Worm (Caenorhabditis elegans) whole organism, L1 larva: ENCODE measurements around the gene epic-2.

ENCODE experiments used
- C04F5.9 ChIP-seq: sonication (generic microtip); optimal IDR thresholded peaks from 2 replicates; lab custom pipeline; 2016; ENCODE audit warnings: missing genetic modification characterization, missing compliant biosample characterization
- aha-1 ChIP-seq: fragments of 150-350 bp; optimal IDR thresholded peaks from 2 replicates; lab custom pipeline; 2014; ENCODE audit warnings: missing biosample characterization, missing genetic modification characterization
- aly-2 ChIP-seq: fragments of 150-350 bp; optimal IDR thresholded peaks from 2 replicates; lab custom pipeline; 2014; ENCODE audit warnings: missing biosample characterization, missing genetic modification characterization
- blmp-1 ChIP-seq: fragments of 150-350 bp; optimal IDR thresholded peaks from 2 replicates; lab custom pipeline; 2014; ENCODE audit warnings: missing biosample characterization, missing genetic modification characterization
- ceh-8 ChIP-seq: fragments of 200-800 bp; sonication (Bioruptor generic); optimal IDR thresholded peaks from 2 replicates; lab custom pipeline; 2018; ENCODE audit warnings: mild to moderate bottlenecking, missing genetic modification characterization, moderate library complexity, missing compliant biosample characterization
- ces-1 ChIP-seq: fragments of 150-350 bp; optimal IDR thresholded peaks from 2 replicates; lab custom pipeline; 2014; ENCODE audit warnings: missing biosample characterization, missing genetic modification reagents, missing genetic modification characterization
- dpl-1 ChIP-seq, 3 experiments: fragments of 150-350 bp in 2 of 3; sonication (generic microtip) in 1 of 3; optimal IDR thresholded peaks; 2 replicates each; lab custom pipeline; 2014 to 2017; ENCODE audit warnings: missing biosample characterization in 3 of 3, missing genetic modification characterization in 3 of 3, missing genetic modification reagents in 3 of 3
- efl-1 ChIP-seq, 4 experiments: fragments of 150-350 bp; optimal IDR thresholded peaks in 3 of 4; peaks in 1 of 4; 1 replicate in 1 of 4; 2 replicates in 3 of 4; lab custom pipeline; 2014; ENCODE audit warnings: missing biosample characterization in 2 of 4, missing genetic modification characterization in 2 of 4, missing genetic modification reagents in 2 of 4
- egl-27 ChIP-seq, 2 experiments: fragments of 150-350 bp in 1 of 2; sonication (generic microtip); optimal IDR thresholded peaks; 3 replicates each; lab custom pipeline; 2017 to 2018; ENCODE audit warnings: missing biosample characterization in 2 of 2, missing genetic modification characterization in 2 of 2, missing genetic modification reagents in 2 of 2
- elt-3 ChIP-seq, 6 experiments: fragments of 150-350 bp in 1 of 6; sonication (generic microtip); optimal IDR thresholded peaks; 2 replicates each; lab custom pipeline; 2017 to 2018; ENCODE audit warnings: missing biosample characterization in 6 of 6, missing genetic modification characterization in 6 of 6, inconsistent platforms in 1 of 6
- ets-5 ChIP-seq: fragments of 200-800 bp; sonication (Bioruptor generic); IDR thresholded peaks from 2 replicates; pipeline ENCODE4 v1.3.6; 2022; ENCODE audit warnings: missing genetic modification characterization, missing compliant biosample characterization
- fkh-10 ChIP-seq: sonication (generic microtip); optimal IDR thresholded peaks from 2 replicates; lab custom pipeline; 2017; ENCODE audit warnings: missing biosample characterization, missing genetic modification reagents, missing genetic modification characterization
- fkh-8 ChIP-seq: sonication (generic microtip); optimal IDR thresholded peaks from 2 replicates; lab custom pipeline; 2016; ENCODE audit warnings: mild to moderate bottlenecking, missing genetic modification characterization, missing compliant biosample characterization
- grh-1 ChIP-seq: fragments of 200-800 bp; sonication (Bioruptor generic); IDR thresholded peaks from 2 replicates; pipeline ENCODE4 v1.3.6; 2022; ENCODE audit warnings: missing genetic modification reagents, missing genetic modification characterization, missing compliant biosample characterization
- hlh-4 ChIP-seq: sonication (generic microtip); optimal IDR thresholded peaks from 2 replicates; lab custom pipeline; 2016; ENCODE audit warnings: mild to moderate bottlenecking, missing genetic modification characterization, missing compliant biosample characterization
- isw-1 ChIP-seq: fragments of 200-800 bp; sonication (Bioruptor generic); IDR thresholded peaks from 2 replicates; pipeline ENCODE4 v1.3.6; 2022; ENCODE audit warnings: missing genetic modification characterization, missing compliant biosample characterization
- lin-13 ChIP-seq: fragments of 150-350 bp; optimal IDR thresholded peaks from 2 replicates; lab custom pipeline; 2014; ENCODE audit warnings: missing biosample characterization, missing genetic modification reagents, missing genetic modification characterization
- lin-14 ChIP-seq: fragments of 200-800 bp; sonication (Bioruptor generic); optimal IDR thresholded peaks from 2 replicates; lab custom pipeline; 2018; ENCODE audit warnings: mild to moderate bottlenecking, missing genetic modification characterization, moderate library complexity, missing compliant biosample characterization
- lin-35 ChIP-seq, 2 experiments: fragments of 150-350 bp; optimal IDR thresholded peaks; 2 replicates each; lab custom pipeline; 2014; ENCODE audit warnings: missing biosample characterization in 2 of 2, missing genetic modification characterization in 2 of 2, missing genetic modification reagents in 2 of 2
- lsy-2 ChIP-seq, 2 experiments: fragments of 150-350 bp; optimal IDR thresholded peaks; 2 replicates each; lab custom pipeline; 2014; ENCODE audit warnings: missing biosample characterization in 2 of 2, missing genetic modification characterization in 2 of 2
- mab-9 ChIP-seq: fragments of 200-800 bp; sonication (Bioruptor generic); IDR thresholded peaks from 2 replicates; pipeline ENCODE4 v1.3.6; 2022; ENCODE audit warnings: missing genetic modification reagents, missing genetic modification characterization, missing compliant biosample characterization
- mdl-1 ChIP-seq, 2 experiments: fragments of 150-350 bp; optimal IDR thresholded peaks; 2 replicates each; lab custom pipeline; 2014 to 2017; ENCODE audit warnings: missing biosample characterization in 2 of 2, missing genetic modification characterization in 2 of 2, inconsistent platforms in 1 of 2
- nhr-12 ChIP-seq: sonication (generic microtip); optimal IDR thresholded peaks from 2 replicates; lab custom pipeline; 2017; ENCODE audit warnings: missing biosample characterization, missing genetic modification characterization
- nhr-20 ChIP-seq: sonication (generic microtip); optimal IDR thresholded peaks from 2 replicates; lab custom pipeline; 2016; ENCODE audit warnings: mild to moderate bottlenecking, missing genetic modification characterization, missing compliant biosample characterization
- nhr-47 ChIP-seq: sonication (generic microtip); optimal IDR thresholded peaks from 2 replicates; lab custom pipeline; 2016; ENCODE audit warnings: mild to moderate bottlenecking, missing genetic modification characterization, moderate library complexity, missing compliant biosample characterization
- nhr-71 ChIP-seq: sonication (generic microtip); optimal IDR thresholded peaks from 2 replicates; lab custom pipeline; 2016; ENCODE audit warnings: mild to moderate bottlenecking, missing genetic modification characterization, moderate library complexity, missing compliant biosample characterization
- nhr-85 ChIP-seq: sonication (generic microtip); peaks from one replicate; lab custom pipeline; 2016; ENCODE audit warnings: missing genetic modification characterization, inconsistent platforms, missing compliant biosample characterization
- nhr-90 ChIP-seq: sonication (generic microtip); optimal IDR thresholded peaks from 2 replicates; lab custom pipeline; 2016; ENCODE audit warnings: mild to moderate bottlenecking, missing genetic modification characterization, missing compliant biosample characterization; ENCODE audit not compliant: poor library complexity
- pag-3 ChIP-seq: sonication (generic microtip); optimal IDR thresholded peaks from 2 replicates; lab custom pipeline; 2017; ENCODE audit warnings: missing genetic modification characterization, mild to moderate bottlenecking, missing compliant biosample characterization, antibody characterized with exemption, borderline replicate concordance; ENCODE audit not compliant: insufficient read depth
- pqm-1 ChIP-seq: sonication (generic microtip); optimal IDR thresholded peaks from 3 replicates; lab custom pipeline; 2017; ENCODE audit warnings: missing biosample characterization, missing genetic modification characterization
- rnt-1 ChIP-seq: sonication (generic microtip); optimal IDR thresholded peaks from 2 replicates; lab custom pipeline; 2016; ENCODE audit warnings: mild to moderate bottlenecking, missing genetic modification characterization, moderate library complexity, missing compliant biosample characterization
- snu-23 ChIP-seq: sonication (generic microtip); optimal IDR thresholded peaks from 2 replicates; lab custom pipeline; 2016; ENCODE audit warnings: missing genetic modification characterization, missing compliant biosample characterization
- sup-37 ChIP-seq: fragments of 200-800 bp; sonication (Bioruptor generic); optimal IDR thresholded peaks from 2 replicates; lab custom pipeline; 2018; ENCODE audit warnings: mild to moderate bottlenecking, missing genetic modification characterization, missing compliant biosample characterization
- tbx-2 ChIP-seq: sonication (generic microtip); optimal IDR thresholded peaks from 2 replicates; lab custom pipeline; 2016; ENCODE audit warnings: missing genetic modification characterization, missing compliant biosample characterization
- tlp-1 ChIP-seq: fragments of 150-350 bp; optimal IDR thresholded peaks from 2 replicates; lab custom pipeline; 2014; ENCODE audit warnings: missing biosample characterization, missing genetic modification characterization
- unc-30 ChIP-seq: sonication (generic microtip); optimal IDR thresholded peaks from 2 replicates; lab custom pipeline; 2017; ENCODE audit warnings: missing biosample characterization, missing genetic modification characterization
- xbp-1 ChIP-seq: sonication (generic microtip); optimal IDR thresholded peaks from 2 replicates; lab custom pipeline; 2016; ENCODE audit warnings: missing genetic modification characterization, missing compliant biosample characterization
- zag-1 ChIP-seq: fragments of 150-350 bp; optimal IDR thresholded peaks from 2 replicates; lab custom pipeline; 2014; ENCODE audit warnings: missing biosample characterization, missing genetic modification characterization
- zip-4 ChIP-seq: fragments of 200-800 bp; sonication (Bioruptor generic); optimal IDR thresholded peaks from 2 replicates; lab custom pipeline; 2018; ENCODE audit warnings: mild to moderate bottlenecking, missing genetic modification characterization, moderate library complexity, missing compliant biosample characterization

epic-2 gene

DNA sequence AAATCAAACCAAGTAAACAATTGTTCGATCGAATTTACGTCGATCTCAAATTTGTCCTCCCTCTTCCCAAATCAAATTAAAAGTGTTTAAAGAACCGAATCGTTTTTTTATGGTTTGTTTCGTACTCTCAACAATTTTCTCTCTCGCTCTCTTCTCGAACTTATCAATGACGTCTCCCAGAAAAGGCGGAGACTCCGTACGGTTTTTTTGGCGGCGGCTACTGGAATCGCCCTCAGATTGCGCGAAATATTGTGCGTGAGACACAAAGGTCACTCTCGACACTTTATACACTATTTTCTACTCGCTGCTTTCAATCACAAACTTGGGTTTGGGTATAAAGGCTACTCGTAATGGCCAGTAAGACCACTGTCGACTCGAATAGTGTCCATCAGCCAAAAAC is at the start of gene epic-2:
epic-2 (plus strand) TSS at position 317 of the 400 bp plus-strand sequence.
- peak; percentile 6; the same call in 1 of the 2 replicates for TF ChIP-seq grh-1 (GFP tag; lab: Robert Waterston, UW)
- TF ChIP-seq ceh-8 (GFP tag; lab: Kevin White, UChicago), result no peak
- no peak for TF ChIP-seq tbx-2 (tag; lab: Kevin White, UChicago)
- no peak for TF ChIP-seq mdl-1 (tag; optimal IDR thresholded peaks at IDR 0.05; lab: Kevin White, UChicago)
- TF ChIP-seq elt-3 (tag; optimal IDR thresholded peaks at IDR 0.05; lab: Kevin White, UChicago), result peak in 3 of 6 experiments; percentile 3 to 68 (median 23)
- TF ChIP-seq nhr-85, result peak; percentile 65
- TF ChIP-seq nhr-47 (tag; lab: Kevin White, UChicago), result no peak
- TF ChIP-seq lin-35 (GFP tag; optimal IDR thresholded peaks at IDR 0.05; lab: Kevin White, UChicago), result no peak
- TF ChIP-seq xbp-1, result peak; percentile 5
- TF ChIP-seq blmp-1 (tag; lab: Kevin White, UChicago), result peak; percentile 17
- TF ChIP-seq lin-14, result peak; percentile 31
- TF ChIP-seq hlh-4 (tag; lab: Kevin White, UChicago), result no peak
- TF ChIP-seq sup-37, result no peak
- no peak for TF ChIP-seq nhr-20 (tag; lab: Kevin White, UChicago)
- no peak for TF ChIP-seq efl-1 (optimal IDR thresholded peaks at IDR 0.05; lab: Kevin White, UChicago)
- TF ChIP-seq efl-1 (GFP tag; optimal IDR thresholded peaks at IDR 0.05 in 1 of 2; lab: Kevin White, UChicago), result no peak
- no peak for TF ChIP-seq isw-1
- TF ChIP-seq lin-13 (GFP tag; lab: Kevin White, UChicago), result no peak

DNA sequence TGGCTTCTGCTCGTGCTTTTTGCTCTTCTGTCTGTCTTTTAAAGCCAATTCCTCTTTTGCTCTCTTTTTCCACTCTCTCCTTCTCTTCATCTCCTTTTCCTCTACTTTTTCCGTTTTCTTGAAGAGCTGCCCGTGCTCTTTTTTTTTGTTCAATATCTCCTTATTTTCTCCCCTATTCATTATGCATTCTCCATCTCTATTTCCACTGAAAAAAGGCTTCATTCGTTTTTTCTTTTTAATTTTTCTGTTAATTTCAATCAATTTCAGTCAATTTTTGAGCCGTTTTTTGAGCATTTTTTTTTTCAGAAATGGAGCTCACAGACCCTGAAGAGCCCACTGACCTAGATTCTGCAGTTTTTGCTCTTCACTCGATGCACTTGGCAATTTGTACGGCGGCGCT is 48.2 kb upstream of the epic-2 start, which contains the start of gene Y41D4B.1:
Y41D4B.1 (plus strand) TSS at position 301 of the 400 bp plus-strand sequence.
- TF ChIP-seq snu-23 (no peak), xbp-1 (no peak), pqm-1 (tag; lab: Kevin White, UChicago) (no peak), grh-1 (GFP tag; lab: Robert Waterston, UW) (no peak), ces-1 (GFP tag; lab: Kevin White, UChicago) (no peak), mab-9 (GFP tag; lab: Robert Waterston, UW) (no peak), efl-1 (optimal IDR thresholded peaks at IDR 0.05; lab: Kevin White, UChicago) (no peak), efl-1 (GFP tag; optimal IDR thresholded peaks at IDR 0.05 in 1 of 2; lab: Kevin White, UChicago) (no peak), C04F5.9 (tag; lab: Kevin White, UChicago) (no peak), aha-1 (tag; lab: Kevin White, UChicago) (no peak), dpl-1 (GFP tag; optimal IDR thresholded peaks at IDR 0.05; lab: Kevin White, UChicago) (no peak), tlp-1 (no peak)

DNA sequence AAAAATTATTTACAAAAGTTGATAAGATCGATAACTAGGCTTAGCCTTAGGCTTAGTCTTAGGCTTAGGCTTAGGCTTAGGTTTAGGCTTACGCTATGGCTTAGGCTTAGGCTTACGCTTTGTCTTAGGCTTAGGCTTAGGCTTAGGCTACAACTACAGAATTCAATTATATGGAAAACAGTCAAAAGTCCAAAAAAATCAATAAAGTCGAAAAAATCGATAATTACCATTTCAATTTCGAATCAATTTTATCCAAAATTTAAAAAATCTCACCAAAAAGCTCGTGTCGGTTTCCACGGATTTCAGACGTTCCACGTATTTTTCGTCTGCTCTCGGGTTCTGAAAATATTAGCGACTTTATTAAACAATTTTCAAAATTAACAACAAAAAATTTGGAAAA is 43.7 kb upstream of the epic-2 start:
- TF ChIP-seq rnt-1, result no peak
- no peak for TF ChIP-seq ets-5
- TF ChIP-seq unc-30 (tag; lab: Kevin White, UChicago), result no peak
- no peak for TF ChIP-seq lsy-2 (tag; optimal IDR thresholded peaks at IDR 0.05; lab: Kevin White, UChicago)
- no peak for TF ChIP-seq zip-4 (GFP tag; lab: Kevin White, UChicago)
- TF ChIP-seq fkh-8 (tag; lab: Kevin White, UChicago), result no peak
- no peak for TF ChIP-seq nhr-20 (tag; lab: Kevin White, UChicago)
- no peak for TF ChIP-seq aly-2 (tag; lab: Kevin White, UChicago)
- no peak for TF ChIP-seq nhr-90 (tag; lab: Kevin White, UChicago)
- no peak for TF ChIP-seq snu-23
- no peak for TF ChIP-seq zag-1 (tag; lab: Kevin White, UChicago)
- no peak for TF ChIP-seq pag-3 (tag; lab: Kevin White, UChicago)
- TF ChIP-seq lin-14, result no peak
- no peak for TF ChIP-seq nhr-71
- TF ChIP-seq dpl-1 (GFP tag; optimal IDR thresholded peaks at IDR 0.05; lab: Kevin White, UChicago), result no peak
- no peak for TF ChIP-seq egl-27 (tag; optimal IDR thresholded peaks at IDR 0.05; lab: Kevin White, UChicago)
- no peak for TF ChIP-seq nhr-12 (tag; lab: Kevin White, UChicago)
- no peak for TF ChIP-seq fkh-10 (GFP tag; lab: Kevin White, UChicago)
- TF ChIP-seq, all 84 proteins: peak for 0
